Worm (Caenorhabditis elegans): ENCODE measurements around the gene srlf-30.

The srlf-30 gene

ce11 chrIV:10900083-10900482, at the start of gene srlf-30:
TSS of gene srlf-30 (plus strand) at chrIV:10900383.
- no peak for TF ChIP-seq unc-3 (GFP tag; conservative IDR thresholded peaks at IDR 0.05)
- no peak for TF ChIP-seq unc-3 (tag; optimal IDR thresholded peaks at IDR 0.05)
- no peak for TF ChIP-seq ceh-22 (tag; optimal IDR thresholded peaks at IDR 0.05)
- no peak for TF ChIP-seq ceh-31 (tag; optimal IDR thresholded peaks at IDR 0.05)
- no peak for TF ChIP-seq ref-2 (tag; optimal IDR thresholded peaks at IDR 0.05)
- TF ChIP-seq fkh-10 (GFP tag; optimal IDR thresholded peaks at IDR 0.05) = no peak
- TF ChIP-seq ceh-48 (tag; optimal IDR thresholded peaks at IDR 0.05) = no peak
- no peak for TF ChIP-seq T23F11.4 (GFP tag; optimal IDR thresholded peaks at IDR 0.05)
- no peak for TF ChIP-seq Y22D7AL.16 (tag; optimal IDR thresholded peaks at IDR 0.05)
- no peak for TF ChIP-seq ztf-16 (tag; optimal IDR thresholded peaks at IDR 0.05)
- TF ChIP-seq ceh-30 (tag; optimal IDR thresholded peaks at IDR 0.05) = no peak
- no peak for TF ChIP-seq pqm-1 (tag; optimal IDR thresholded peaks at IDR 0.05)
- no peak for TF ChIP-seq elt-2 (tag; optimal IDR thresholded peaks at IDR 0.05)
- no peak for TF ChIP-seq zip-5 (tag; optimal IDR thresholded peaks at IDR 0.05)
- TF ChIP-seq ceh-24 (tag; optimal IDR thresholded peaks at IDR 0.05) = no peak
- no peak for TF ChIP-seq ttx-3 (tag; optimal IDR thresholded peaks at IDR 0.05)
- TF ChIP-seq ceh-45 (GFP tag; IDR thresholded peaks at IDR 0.05) = no peak

DNA sequence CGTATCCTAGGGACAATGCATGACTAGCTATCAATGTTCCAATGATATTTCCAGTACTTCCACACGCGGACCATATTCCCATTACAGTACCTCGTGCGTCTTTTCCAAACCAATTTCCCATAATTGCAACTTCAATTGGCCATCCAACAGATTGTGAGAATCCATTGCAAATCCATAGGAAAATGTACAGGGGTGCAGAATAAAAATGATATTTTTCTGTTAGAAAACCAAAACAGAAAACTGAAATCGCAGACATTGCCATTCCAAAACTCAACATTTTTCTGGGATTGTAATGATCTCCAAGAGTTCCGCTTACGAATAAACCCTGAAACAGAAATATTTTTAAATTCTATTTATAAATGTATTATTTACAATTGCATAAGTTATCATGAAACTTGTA, 49.0 kb upstream of the srlf-30 start:
- TF ChIP-seq ets-4 (tag; optimal IDR thresholded peaks at IDR 0.05) (no peak), unc-42 (tag; optimal IDR thresholded peaks at IDR 0.05) (no peak), syd-9 (tag; optimal IDR thresholded peaks at IDR 0.05) (no peak), ceh-48 (tag; optimal IDR thresholded peaks at IDR 0.05) (no peak), elt-4 (tag; optimal IDR thresholded peaks at IDR 0.05) (no peak), hlh-30 (tag; optimal IDR thresholded peaks at IDR 0.05; ENCODE audit: insufficient read depth) (no peak), dve-1 (tag; optimal IDR thresholded peaks at IDR 0.05) (no peak), ceh-24 (tag; optimal IDR thresholded peaks at IDR 0.05) (no peak), pha-2 (tag; optimal IDR thresholded peaks at IDR 0.05) (no peak), T23F11.4 (GFP tag; optimal IDR thresholded peaks at IDR 0.05) (no peak), nhr-11 (tag; optimal IDR thresholded peaks at IDR 0.05) (no peak), fax-1 (tag; optimal IDR thresholded peaks at IDR 0.05) (no peak), odd-2 (tag; optimal IDR thresholded peaks at IDR 0.05) (no peak), ztf-16 (tag; optimal IDR thresholded peaks at IDR 0.05) (no peak)

- no peak for TF ChIP-seq hlh-6 (tag; optimal IDR thresholded peaks at IDR 0.05)
- TF ChIP-seq ama-1 (optimal IDR thresholded peaks at IDR 0.05) = no peak
- no peak for TF ChIP-seq odd-2 (tag; optimal IDR thresholded peaks at IDR 0.05)
- no peak for TF ChIP-seq elt-4 (tag; optimal IDR thresholded peaks at IDR 0.05)
- TF ChIP-seq F13H6.1 (tag; optimal IDR thresholded peaks at IDR 0.05) = no peak
- TF ChIP-seq K09A11.1 (tag; optimal IDR thresholded peaks at IDR 0.05; ENCODE audit: insufficient read depth) = no peak
- TF ChIP-seq syd-9 (tag; optimal IDR thresholded peaks at IDR 0.05) = no peak
- TF ChIP-seq ref-2 (tag; optimal IDR thresholded peaks at IDR 0.05) = no peak
- no peak for TF ChIP-seq pat-9 (tag; optimal IDR thresholded peaks at IDR 0.05)
- no peak for TF ChIP-seq fax-1 (tag; optimal IDR thresholded peaks at IDR 0.05)
- TF ChIP-seq ceh-48 (tag; optimal IDR thresholded peaks at IDR 0.05) = no peak
- TF ChIP-seq pax-1 (tag; optimal IDR thresholded peaks at IDR 0.05) = no peak
- TF ChIP-seq ceh-34 (tag; optimal IDR thresholded peaks at IDR 0.05) = no peak
- no peak for TF ChIP-seq ets-4 (tag; optimal IDR thresholded peaks at IDR 0.05)
- TF ChIP-seq sox-2 (GFP tag; IDR thresholded peaks at IDR 0.05) = no peak
- no peak for TF ChIP-seq madf-2 (tag; optimal IDR thresholded peaks at IDR 0.05)
Observed at ce11 chrIV:10851833-10852232, 48.4 kb upstream of the srlf-30 start, which contains the start of gene T11G6.4. TSS of gene T11G6.4 (minus strand) at chrIV:10851933.

ce11 chrIV:10852403-10852802, 47.8 kb upstream of the srlf-30 start:
- TF ChIP-seq F13H6.1 (tag; optimal IDR thresholded peaks at IDR 0.05) = no peak

ce11 chrIV:10854042-10854441, 46.1 kb upstream of the srlf-30 start:
- TF ChIP-seq ceh-2 (tag; optimal IDR thresholded peaks at IDR 0.05) (no peak), pros-1 (tag; optimal IDR thresholded peaks at IDR 0.05) (no peak), lim-6 (tag; optimal IDR thresholded peaks at IDR 0.05) (no peak)
